Worm (Caenorhabditis elegans): ENCODE results near the gene R05D3.8.

- TF ChIP-seq lin-11 (tag; optimal IDR thresholded peaks at IDR 0.05) (no peak), sox-4 (tag; optimal IDR thresholded peaks at IDR 0.05) (no peak), nfya-1 (tag; optimal IDR thresholded peaks at IDR 0.05) (no peak), ama-1 (optimal IDR thresholded peaks at IDR 0.05) (no peak), pag-3 (tag; optimal IDR thresholded peaks at IDR 0.05; ENCODE audit: borderline replicate concordance) (no peak), ceh-31 (tag; optimal IDR thresholded peaks at IDR 0.05) (no peak), pha-4 (tag; optimal IDR thresholded peaks at IDR 0.05) (no peak), nhr-11 (tag; optimal IDR thresholded peaks at IDR 0.05) (no peak), tbx-2 (tag; optimal IDR thresholded peaks at IDR 0.05) (no peak), pqm-1 (tag; optimal IDR thresholded peaks at IDR 0.05) (no peak)
These were observed 5.3 kb upstream of the R05D3.8 start, which contains the start of gene R05D3.3 for ce11 chrIII:8363253-8364061.
